Worm (Caenorhabditis elegans): ENCODE measurements around the gene cct-6.
A peak's percentile ranks its signal among the peaks of the same experiment; 100 is the strongest.

The cct-6 gene

DNA sequence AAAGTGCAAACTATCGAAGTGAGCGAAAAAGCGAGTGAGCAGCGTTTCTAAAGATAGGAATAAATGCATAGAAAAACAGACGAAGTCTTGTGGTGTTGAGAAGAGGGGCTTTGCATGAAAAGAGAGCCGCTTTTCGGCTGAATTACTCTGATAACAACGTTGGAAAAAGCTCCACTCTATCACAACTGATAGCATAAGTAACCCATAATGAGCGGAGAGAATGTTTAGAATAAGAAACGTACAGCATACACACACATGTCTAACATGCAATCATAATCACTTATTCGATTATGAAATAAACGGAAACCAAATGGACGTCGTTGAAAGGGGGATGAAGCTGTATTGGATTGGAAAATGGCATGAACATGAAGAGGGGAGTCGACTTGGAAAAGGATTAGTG is 15.2 kb downstream of the cct-6 start:
- peak; percentile 59 for TF ChIP-seq pqm-1 (tag; optimal IDR thresholded peaks at IDR 0.05)
- no peak for TF ChIP-seq daf-12 (tag; optimal IDR thresholded peaks at IDR 0.05)
- no peak for TF ChIP-seq rbr-2 (tag; optimal IDR thresholded peaks at IDR 0.05)
- TF ChIP-seq unc-130 (GFP tag; optimal IDR thresholded peaks at IDR 0.05), result no peak
- TF ChIP-seq mdt-29 (GFP tag; IDR thresholded peaks at IDR 0.05), result 0 out of 2 replicates have a peak, but pooled peaks have one; percentile 8
- peak; percentile 61 for TF ChIP-seq mxl-3 (GFP tag; optimal IDR thresholded peaks at IDR 0.05)
- no peak for TF ChIP-seq egl-43 (GFP tag; IDR thresholded peaks at IDR 0.05)
- TF ChIP-seq nhr-41 (GFP tag; IDR thresholded peaks at IDR 0.05), result no peak
- TF ChIP-seq lin-13 (GFP tag; optimal IDR thresholded peaks at IDR 0.05), result no peak
- TF ChIP-seq nhr-76 (tag; optimal IDR thresholded peaks at IDR 0.05), result no peak
- no peak for TF ChIP-seq lin-15B (tag; optimal IDR thresholded peaks at IDR 0.05)
- TF ChIP-seq set-16 (GFP tag; IDR thresholded peaks at IDR 0.05), result no peak
- no peak for TF ChIP-seq mep-1 (tag; optimal IDR thresholded peaks at IDR 0.05)
- no peak for TF ChIP-seq hmg-1.1 (GFP tag; IDR thresholded peaks at IDR 0.05)
- TF ChIP-seq lin-29 (GFP tag; IDR thresholded peaks at IDR 0.05), result no peak
- 0 out of 4 replicates have a peak, but pooled peaks of 1 of the 2 experiments have one; percentile 35 for TF ChIP-seq madf-5 (GFP tag; IDR thresholded peaks at IDR 0.05)
- TF ChIP-seq daf-19 (GFP tag; conservative IDR thresholded peaks at IDR 0.05), result no peak
- TF ChIP-seq ceh-44 (GFP tag; IDR thresholded peaks at IDR 0.05), result no peak
- no peak for TF ChIP-seq unc-39 (tag; optimal IDR thresholded peaks at IDR 0.05)
- TF ChIP-seq spr-3 (GFP tag; optimal IDR thresholded peaks at IDR 0.05), result no peak
- TF ChIP-seq ztf-11 (tag; optimal IDR thresholded peaks at IDR 0.05), result no peak
- TF ChIP-seq Y5F2A.4 (GFP tag; optimal IDR thresholded peaks at IDR 0.05), result no peak
- no peak for TF ChIP-seq ceh-62 (tag; optimal IDR thresholded peaks at IDR 0.05)
- TF ChIP-seq lir-3 (tag; optimal IDR thresholded peaks at IDR 0.05), result no peak
- no peak for TF ChIP-seq ceh-20 (GFP tag; IDR thresholded peaks at IDR 0.05)
- no peak for TF ChIP-seq zip-2 (tag; optimal IDR thresholded peaks at IDR 0.05)
- TF ChIP-seq daf-8 (GFP tag; IDR thresholded peaks at IDR 0.05), result no peak
- TF ChIP-seq nhr-111 (GFP tag; optimal IDR thresholded peaks at IDR 0.05), result no peak
- TF ChIP-seq nhr-28 (tag; optimal IDR thresholded peaks at IDR 0.05), result peak; percentile 41
- TF ChIP-seq mxl-2 (GFP tag; conservative IDR thresholded peaks at IDR 0.05), result no peak
- TF ChIP-seq snpc-4 (tag; optimal IDR thresholded peaks at IDR 0.05), result no peak
- peak in 1 of 2 experiments; percentile 87 for TF ChIP-seq unc-62 (GFP tag; optimal IDR thresholded peaks at IDR 0.05 in 1 of 2)
- TF ChIP-seq unc-62 (tag; optimal IDR thresholded peaks at IDR 0.05), result no peak
- peak; percentile 43; the same call in 1 of the 2 replicates for TF ChIP-seq dmd-6 (GFP tag; IDR thresholded peaks at IDR 0.05)
- no peak for TF ChIP-seq daf-16 (GFP tag; optimal IDR thresholded peaks at IDR 0.05)
- TF ChIP-seq daf-16 (tag; optimal IDR thresholded peaks at IDR 0.05), result peak; percentile 49
- TF ChIP-seq lin-1 (GFP tag; IDR thresholded peaks at IDR 0.05), result no peak
- no peak for TF ChIP-seq F44E2.7 (GFP tag; IDR thresholded peaks at IDR 0.05)
- TF ChIP-seq Y105C5A.15 (GFP tag; IDR thresholded peaks at IDR 0.05), result no peak
- TF ChIP-seq Y48G9A.11 (GFP tag; IDR thresholded peaks at IDR 0.05), result no peak
- TF ChIP-seq cey-2 (tag; optimal IDR thresholded peaks at IDR 0.05; ENCODE audit: borderline replicate concordance, insufficient read depth), result no peak
- no peak for TF ChIP-seq ZK337.2 (GFP tag; IDR thresholded peaks at IDR 0.05)
- no peak for TF ChIP-seq gei-8 (GFP tag; optimal IDR thresholded peaks at IDR 0.05)
- no peak for TF ChIP-seq ceh-82 (tag; optimal IDR thresholded peaks at IDR 0.05)
- no peak for TF ChIP-seq fkh-10 (GFP tag; optimal IDR thresholded peaks at IDR 0.05)
- no peak for TF ChIP-seq lin-39 (tag; optimal IDR thresholded peaks at IDR 0.05)
- TF ChIP-seq hif-1 (tag; optimal IDR thresholded peaks at IDR 0.05), result no peak
- no peak for TF ChIP-seq T26A8.4 (GFP tag; IDR thresholded peaks at IDR 0.05)
- peak; percentile 24 for TF ChIP-seq mes-2 (tag; optimal IDR thresholded peaks at IDR 0.05; ENCODE audit: poor library complexity, severe bottlenecking)
- TF ChIP-seq snpc-1.2 (GFP tag; IDR thresholded peaks at IDR 0.05), result no peak
- TF ChIP-seq nhr-48 (tag; optimal IDR thresholded peaks at IDR 0.05), result no peak
- no peak for TF ChIP-seq php-3 (GFP tag; IDR thresholded peaks at IDR 0.05)
- TF ChIP-seq ces-1 (GFP tag; optimal IDR thresholded peaks at IDR 0.05), result no peak

All from whole organism, L4 larva.